Fruit fly (Drosophila melanogaster) whole organism, embryonic: ENCODE measurements around the gene Fum1.

Experiments used
- ATbp ChIP-seq: fragments of 200-800 bp; sonication (Bioruptor generic); optimal IDR thresholded peaks from 2 replicates; lab custom pipeline; 2017; ENCODE audit warnings: missing biosample characterization, mild to moderate bottlenecking, missing genetic modification characterization, missing genetic modification reagents
- Atf3 ChIP-seq: fragments of 200-800 bp; sonication (Bioruptor generic); optimal IDR thresholded peaks from 3 replicates; lab custom pipeline; 2016; ENCODE audit warnings: missing biosample characterization, missing genetic modification characterization
- BtbVII ChIP-seq: fragments of 200-800 bp; sonication (Bioruptor generic); optimal IDR thresholded peaks from 3 replicates; lab custom pipeline; 2017; ENCODE audit warnings: missing biosample characterization, mild to moderate bottlenecking, missing genetic modification characterization
- CG10543 ChIP-seq: fragments of 200-800 bp; sonication (Bioruptor generic); optimal IDR thresholded peaks from 3 replicates; lab custom pipeline; 2017; ENCODE audit warnings: missing biosample characterization, mild to moderate bottlenecking, missing genetic modification characterization, moderate library complexity
- CG11723 ChIP-seq: fragments of 200-800 bp; sonication (Bioruptor generic); optimal IDR thresholded peaks from 2 replicates; lab custom pipeline; 2017; ENCODE audit warnings: missing biosample characterization, mild to moderate bottlenecking, missing genetic modification characterization
- CG12155 ChIP-seq: fragments of 200-800 bp; sonication (Bioruptor generic); optimal IDR thresholded peaks from 3 replicates; lab custom pipeline; 2016; ENCODE audit warnings: missing biosample characterization, missing genetic modification characterization
- CG14441 ChIP-seq: fragments of 200-800 bp; sonication (Bioruptor generic); IDR thresholded peaks from 2 replicates; pipeline ENCODE4 v1.3.6; 2022; ENCODE audit warnings: missing biosample characterization, missing genetic modification characterization
- CG15011 ChIP-seq: fragments of 200-800 bp; sonication (Bioruptor generic); optimal IDR thresholded peaks from 3 replicates; lab custom pipeline; 2018; ENCODE audit warnings: missing biosample characterization, mild to moderate bottlenecking, missing genetic modification characterization
- CG17328 ChIP-seq: fragments of 200-800 bp; sonication (Bioruptor generic); IDR thresholded peaks from 2 replicates; pipeline ENCODE4 v1.3.6; 2022; ENCODE audit warnings: missing biosample characterization, missing genetic modification characterization
- CG1792 ChIP-seq: fragments of 200-800 bp; sonication (Bioruptor generic); optimal IDR thresholded peaks from 2 replicates; lab custom pipeline; 2016; ENCODE audit warnings: missing biosample characterization, missing genetic modification characterization
- CG2129 ChIP-seq: fragments of 200-800 bp; sonication (Bioruptor generic); IDR thresholded peaks from 2 replicates; pipeline ENCODE4 v1.3.6; 2022; ENCODE audit warnings: missing biosample characterization, missing genetic modification characterization; ENCODE audit not compliant: partially characterized antibody
- CG2678 ChIP-seq: fragments of 200-800 bp; sonication (Bioruptor generic); optimal IDR thresholded peaks from 3 replicates; lab custom pipeline; 2019; ENCODE audit warnings: missing biosample characterization, mild to moderate bottlenecking, missing genetic modification characterization, moderate library complexity
- CG3995 ChIP-seq: fragments of 200-800 bp; sonication (Bioruptor generic); optimal IDR thresholded peaks from 3 replicates; lab custom pipeline; 2016; ENCODE audit warnings: missing biosample characterization, missing genetic modification characterization
- CG4404 ChIP-seq: fragments of 200-800 bp; sonication (Bioruptor generic); IDR thresholded peaks from 2 replicates; pipeline ENCODE4 v1.3.6; 2022; ENCODE audit warnings: missing biosample characterization, missing genetic modification characterization
- CG4424 ChIP-seq: fragments of 200-800 bp; sonication (Bioruptor generic); optimal IDR thresholded peaks from 3 replicates; lab custom pipeline; 2016; ENCODE audit warnings: missing biosample characterization, missing genetic modification characterization
- CG6813 ChIP-seq: fragments of 200-800 bp; sonication (Bioruptor generic); optimal IDR thresholded peaks from 2 replicates; lab custom pipeline; 2017; ENCODE audit warnings: missing biosample characterization, missing genetic modification characterization, mild to moderate bottlenecking, moderate library complexity, missing genetic modification reagents
- CG6854 ChIP-seq: fragments of 200-800 bp; sonication (Bioruptor generic); optimal IDR thresholded peaks from 3 replicates; lab custom pipeline; 2017; ENCODE audit warnings: missing biosample characterization, mild to moderate bottlenecking, missing genetic modification characterization
- CG7556 ChIP-seq: fragments of 200-800 bp; sonication (Bioruptor generic); optimal IDR thresholded peaks from 2 replicates; lab custom pipeline; 2017; ENCODE audit warnings: missing biosample characterization, mild to moderate bottlenecking, missing genetic modification characterization
- CG9609 ChIP-seq: fragments of 200-800 bp; sonication (Bioruptor generic); optimal IDR thresholded peaks from 3 replicates; lab custom pipeline; 2016; ENCODE audit warnings: missing biosample characterization, missing genetic modification characterization
- Camta ChIP-seq: fragments of 200-800 bp; sonication (Bioruptor generic); optimal IDR thresholded peaks from 2 replicates; lab custom pipeline; 2016; ENCODE audit warnings: missing biosample characterization, missing genetic modification characterization
- D19A ChIP-seq: fragments of 200-800 bp; optimal IDR thresholded peaks from 3 replicates; lab custom pipeline; 2019; ENCODE audit warnings: missing biosample characterization, mild to moderate bottlenecking, missing genetic modification characterization, moderate library complexity
- Deaf1 ChIP-seq: fragments of 200-800 bp; optimal IDR thresholded peaks from 3 replicates; lab custom pipeline; 2019; ENCODE audit warnings: missing biosample characterization, mild to moderate bottlenecking, missing genetic modification characterization, moderate library complexity
- Dip3 ChIP-seq: fragments of 200-800 bp; sonication (Bioruptor generic); optimal IDR thresholded peaks from 3 replicates; lab custom pipeline; 2016; ENCODE audit warnings: missing biosample characterization, missing genetic modification characterization
- Lim3 ChIP-seq: fragments of 200-800 bp; sonication (Bioruptor generic); IDR thresholded peaks from 2 replicates; pipeline ENCODE4 v1.3.6; 2022; ENCODE audit warnings: missing biosample characterization, missing genetic modification characterization
- Mad ChIP-seq: fragments of 200-800 bp; sonication (Bioruptor generic); optimal IDR thresholded peaks from 2 replicates; lab custom pipeline; 2016; ENCODE audit warnings: missing biosample characterization, missing genetic modification characterization
- Oli ChIP-seq: fragments of 200-800 bp; sonication (Bioruptor generic); optimal IDR thresholded peaks from 2 replicates; lab custom pipeline; 2018; ENCODE audit warnings: missing biosample characterization, mild to moderate bottlenecking, missing genetic modification characterization, moderate library complexity
- Optix ChIP-seq: fragments of 200-800 bp; sonication (Bioruptor generic); IDR thresholded peaks from 3 replicates; pipeline ENCODE4 v1.3.6; 2022; ENCODE audit warnings: missing biosample characterization, missing genetic modification characterization
- Sry-δ ChIP-seq: fragments of 200-800 bp; sonication (Bioruptor generic); optimal IDR thresholded peaks from 2 replicates; lab custom pipeline; 2016; ENCODE audit warnings: missing biosample characterization, missing genetic modification characterization
- Trl ChIP-seq, 3 experiments: fragments of >200 bp in 2 of 3; fragments of 200-800 bp in 1 of 3; sonication (Bioruptor generic) in 1 of 3; optimal IDR thresholded peaks; 2 replicates in 1 of 3; 3 replicates in 2 of 3; lab custom pipeline; 2016 to 2017; ENCODE audit warnings: missing biosample characterization in 1 of 3, missing genetic modification characterization in 1 of 3
- ase ChIP-seq: fragments of 200-800 bp; sonication (Bioruptor generic); IDR thresholded peaks from 3 replicates; pipeline ENCODE4 v1.3.6; 2022; ENCODE audit warnings: missing biosample characterization, missing genetic modification characterization
- caup ChIP-seq: fragments of 200-800 bp; sonication (Bioruptor generic); optimal IDR thresholded peaks from 3 replicates; lab custom pipeline; 2017; ENCODE audit warnings: missing biosample characterization, mild to moderate bottlenecking, missing genetic modification characterization, moderate library complexity; ENCODE audit not compliant: severe bottlenecking
- chinmo ChIP-seq: fragments of 200-800 bp; sonication (Bioruptor generic); IDR thresholded peaks from 4 replicates; pipeline ENCODE4 v1.3.6; 2022; ENCODE audit warnings: missing biosample characterization, missing genetic modification characterization; ENCODE audit not compliant: partially characterized antibody
- chm ChIP-seq: fragments of 200-800 bp; sonication (Bioruptor generic); IDR thresholded peaks from 2 replicates; pipeline ENCODE4 v1.3.6; 2022; ENCODE audit warnings: missing biosample characterization, missing genetic modification characterization
- cwo ChIP-seq: fragments of 200-800 bp; sonication (Bioruptor generic); optimal IDR thresholded peaks from 3 replicates; lab custom pipeline; 2017; ENCODE audit warnings: missing biosample characterization, missing genetic modification characterization, mild to moderate bottlenecking, moderate library complexity, missing genetic modification reagents
- fru ChIP-seq: fragments of >200 bp; optimal IDR thresholded peaks from 2 replicates; lab custom pipeline; 2017
- grn ChIP-seq: fragments of 200-800 bp; sonication (Bioruptor generic); optimal IDR thresholded peaks from 3 replicates; lab custom pipeline; 2017; ENCODE audit warnings: missing biosample characterization, missing genetic modification characterization
- gro ChIP-seq: fragments of 200-800 bp; sonication (Bioruptor generic); optimal IDR thresholded peaks from 2 replicates; lab custom pipeline; 2016; ENCODE audit warnings: missing biosample characterization, missing genetic modification characterization
- lab ChIP-seq: fragments of 200-800 bp; sonication (Bioruptor generic); optimal IDR thresholded peaks from 3 replicates; lab custom pipeline; 2017; ENCODE audit warnings: missing biosample characterization, missing genetic modification characterization, mild to moderate bottlenecking, moderate library complexity, missing genetic modification reagents
- odd ChIP-seq: fragments of 200-800 bp; sonication (Bioruptor generic); optimal IDR thresholded peaks from 2 replicates; lab custom pipeline; 2017; ENCODE audit warnings: missing biosample characterization, mild to moderate bottlenecking, missing genetic modification characterization
- pan ChIP-seq, 4 experiments: fragments of >200 bp in 3 of 4; fragments of 200-800 bp in 1 of 4; sonication (Bioruptor generic) in 1 of 4; optimal IDR thresholded peaks in 3 of 4; IDR thresholded peaks in 1 of 4; 2 replicates each; pipeline versions ENCODE4 v1.3.6 to Lab custom; 2017 to 2022; ENCODE audit warnings: missing biosample characterization in 2 of 4, missing genetic modification characterization in 2 of 4, mixed read lengths in 1 of 4
- row ChIP-seq: fragments of 200-800 bp; sonication (Bioruptor generic); IDR thresholded peaks from 3 replicates; pipeline ENCODE4 v1.3.6; 2022; ENCODE audit warnings: missing biosample characterization, missing genetic modification characterization
- run ChIP-seq: fragments of 200-800 bp; sonication (Bioruptor generic); optimal IDR thresholded peaks from 3 replicates; lab custom pipeline; 2018; ENCODE audit warnings: missing biosample characterization, mild to moderate bottlenecking, missing genetic modification characterization
- salm ChIP-seq: fragments of 200-800 bp; sonication (Bioruptor generic); optimal IDR thresholded peaks from 2 replicates; lab custom pipeline; 2018; ENCODE audit warnings: missing biosample characterization, mild to moderate bottlenecking, missing genetic modification characterization
- sens ChIP-seq: fragments of 200-800 bp; sonication (Bioruptor generic); peaks from one replicate; lab custom pipeline; 2016; ENCODE audit warnings: missing biosample characterization, missing genetic modification characterization
- sr ChIP-seq: fragments of 200-800 bp; sonication (Bioruptor generic); IDR thresholded peaks from 3 replicates; pipeline ENCODE4 v1.3.6; 2022; ENCODE audit warnings: missing biosample characterization, missing genetic modification characterization
- sug ChIP-seq: fragments of 200-800 bp; optimal IDR thresholded peaks from 2 replicates; lab custom pipeline; 2019; ENCODE audit warnings: missing biosample characterization, mild to moderate bottlenecking, missing genetic modification characterization, moderate library complexity
- zf30C ChIP-seq: fragments of 200-800 bp; sonication (Bioruptor generic); optimal IDR thresholded peaks from 3 replicates; lab custom pipeline; 2018; ENCODE audit warnings: missing biosample characterization, mild to moderate bottlenecking, missing genetic modification characterization

The Fum1 gene

DNA sequence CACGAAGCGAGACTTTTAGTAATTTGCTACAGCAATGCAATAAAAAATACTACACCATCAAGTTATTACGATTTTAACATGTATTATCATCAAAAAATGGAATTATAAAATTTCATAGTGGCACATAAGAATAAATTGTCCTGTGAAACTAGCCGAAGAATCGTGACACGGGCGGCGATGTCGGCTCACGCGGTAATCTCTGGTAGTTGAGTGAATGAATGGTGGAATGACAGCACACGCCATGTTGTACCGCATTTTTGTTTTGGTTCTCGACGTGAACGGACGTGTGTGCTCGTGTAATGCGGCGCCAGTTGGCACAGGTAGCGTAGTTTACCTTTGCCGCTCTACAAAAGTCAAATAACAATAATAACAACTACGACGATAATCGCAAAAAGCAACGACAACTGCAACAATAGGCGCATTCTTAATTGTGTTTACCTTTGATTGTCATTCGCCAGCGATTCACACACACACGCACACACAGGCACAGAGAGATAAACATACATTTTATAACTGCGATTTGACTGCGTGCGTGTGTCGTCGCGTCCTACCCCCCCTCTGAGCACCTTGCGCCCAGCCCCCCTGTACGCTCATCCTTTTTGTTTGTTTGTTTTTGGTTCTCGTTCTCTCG, 21.1 kb downstream of the Fum1 start, which contains the start of gene CG14441 (continued):
- peak; percentile 34 for TF ChIP-seq D19A (tag; lab: Kevin White, UChicago)
- TF ChIP-seq Oli: no peak
- TF ChIP-seq CG12155 (GFP tag; lab: Kevin White, UChicago): peak; percentile 26
- peak; percentile 100 for TF ChIP-seq CG2129 (GFP tag; lab: Robert Waterston, UW)
- peak; percentile 43 for TF ChIP-seq CG7556 (GFP tag; lab: Kevin White, UChicago)
- 0 out of 3 replicates have a peak, but pooled peaks have one; percentile 21 for TF ChIP-seq ase (GFP tag; lab: Robert Waterston, UW)
- no peak for TF ChIP-seq CG3995 (GFP tag; lab: Kevin White, UChicago)
- no peak for TF ChIP-seq sr (GFP tag; lab: Robert Waterston, UW)
- TF ChIP-seq pan (optimal IDR thresholded peaks at IDR 0.05; lab: Kevin White, UChicago): no peak
- peak in 1 of 2 experiments; percentile 23 for TF ChIP-seq pan (GFP tag; optimal IDR thresholded peaks at IDR 0.05 in 1 of 2, IDR thresholded peaks at IDR 0.05 in 1 of 2)
- no peak for TF ChIP-seq Dip3 (GFP tag; lab: Kevin White, UChicago)
- no peak for TF ChIP-seq Lim3
- peak; percentile 62 for TF ChIP-seq CG2678 (tag; lab: Kevin White, UChicago)
- peak; percentile 73 for TF ChIP-seq odd (GFP tag; lab: Kevin White, UChicago)
- TF ChIP-seq zf30C (GFP tag; lab: Kevin White, UChicago): no peak
- TF ChIP-seq Mad (GFP tag; lab: Kevin White, UChicago): peak; percentile 52
- no peak for TF ChIP-seq CG9609 (GFP tag; lab: Kevin White, UChicago)

DNA sequence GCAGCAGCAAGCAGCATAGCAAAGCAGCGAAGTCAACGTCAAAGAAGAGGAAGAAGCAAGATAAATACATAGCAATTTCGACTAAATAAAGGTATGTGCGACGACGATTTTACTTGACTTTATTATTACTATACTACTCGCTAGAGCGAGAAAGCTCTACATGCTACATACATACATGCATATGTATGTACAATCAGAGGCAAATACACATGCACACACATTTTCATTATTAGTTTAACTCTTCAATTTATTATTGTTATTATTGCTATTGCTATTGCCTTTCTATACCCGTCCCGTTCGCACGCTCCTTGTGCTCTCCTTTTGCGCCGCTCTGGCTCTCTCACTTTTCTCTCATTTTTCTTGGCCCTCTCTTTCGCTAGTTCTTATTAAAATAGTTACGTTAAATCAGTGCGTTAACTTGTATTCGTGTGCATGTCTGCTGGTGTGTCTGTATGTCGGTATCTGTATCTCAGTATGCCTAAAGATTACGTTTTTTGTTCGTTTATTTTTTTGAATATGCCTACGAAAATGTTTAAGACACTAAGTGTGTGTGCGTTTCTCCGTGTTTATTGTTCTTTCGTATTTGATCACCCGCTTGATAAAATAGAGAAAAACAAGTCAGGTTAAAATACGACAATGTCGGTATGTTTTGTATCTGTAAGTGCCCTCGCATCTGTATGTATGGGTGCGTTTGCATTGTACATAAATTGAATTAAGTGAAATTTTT, 22.2 kb downstream of the Fum1 start:
- peak; percentile 74 for TF ChIP-seq sens
- peak; percentile 12 for TF ChIP-seq cwo (GFP tag; lab: Kevin White, UChicago)
- TF ChIP-seq CG14441: peak; percentile 54
- peak; percentile 79 to 93 for TF ChIP-seq Trl (optimal IDR thresholded peaks at IDR 0.05; lab: Kevin White, UChicago)
- no peak for TF ChIP-seq Trl (GFP tag; optimal IDR thresholded peaks at IDR 0.05; lab: Kevin White, UChicago)
- no peak for TF ChIP-seq Camta (GFP tag; lab: Kevin White, UChicago)
- no peak for TF ChIP-seq Sry-δ (GFP tag; lab: Kevin White, UChicago)
- peak; percentile 20 for TF ChIP-seq salm
- no peak for TF ChIP-seq CG4404 (GFP tag; lab: Robert Waterston, UW)
- peak; percentile 81 for TF ChIP-seq grn (GFP tag; lab: Kevin White, UChicago)
- TF ChIP-seq CG10543: peak; percentile 22
- no peak for TF ChIP-seq CG4424
- no peak for TF ChIP-seq fru (lab: Kevin White, UChicago)
- no peak for TF ChIP-seq CG6854 (GFP tag; lab: Kevin White, UChicago)
- TF ChIP-seq ATbp (GFP tag; lab: Kevin White, UChicago): peak; percentile 4
- no peak for TF ChIP-seq Atf3 (GFP tag; lab: Kevin White, UChicago)
- TF ChIP-seq row (GFP tag; lab: Robert Waterston, UW): no peak
- TF ChIP-seq Deaf1: peak; percentile 24
- peak; percentile 24 for TF ChIP-seq BtbVII
- TF ChIP-seq CG6813 (GFP tag; lab: Kevin White, UChicago): no peak
- peak; percentile 28 for TF ChIP-seq caup (GFP tag; lab: Kevin White, UChicago)
- TF ChIP-seq gro (GFP tag; lab: Kevin White, UChicago): peak; percentile 6
- peak; percentile 8 for TF ChIP-seq lab (GFP tag; lab: Kevin White, UChicago)
- no peak for TF ChIP-seq Optix (GFP tag; lab: Robert Waterston, UW)
- TF ChIP-seq chm (GFP tag; lab: Robert Waterston, UW): peak; percentile 32; the same call in 1 of the 2 replicates
- TF ChIP-seq CG1792: no peak
- TF ChIP-seq sug: peak; percentile 2
- no peak for TF ChIP-seq CG11723 (GFP tag; lab: Kevin White, UChicago)
- 0 out of 4 replicates have a peak, but pooled peaks have one; percentile 65 for TF ChIP-seq chinmo (GFP tag; lab: Robert Waterston, UW)
- TF ChIP-seq CG17328 (GFP tag; lab: Robert Waterston, UW): no peak
- no peak for TF ChIP-seq CG15011 (GFP tag; lab: Kevin White, UChicago)
- no peak for TF ChIP-seq run (tag; lab: Kevin White, UChicago)
